Worm (Caenorhabditis elegans) whole organism, midembryonic: ENCODE measurements around the gene srt-36.

Experiments used
- T22C8.4 ChIP-seq: fragments of 200-800 bp; sonication (Bioruptor generic); IDR thresholded peaks from 2 replicates; pipeline ENCODE4 v1.3.6; 2022; ENCODE audit warnings: missing genetic modification characterization, missing compliant biosample characterization
- cog-1 ChIP-seq: sonication (generic microtip); optimal IDR thresholded peaks from 2 replicates; lab custom pipeline; 2016; ENCODE audit warnings: missing genetic modification characterization, missing compliant biosample characterization
- flt-1 ChIP-seq: fragments of 200-800 bp; sonication (Bioruptor generic); IDR thresholded peaks from 2 replicates; pipeline ENCODE4 v1.3.6; 2022; ENCODE audit warnings: missing genetic modification characterization, missing compliant biosample characterization
- klf-2 ChIP-seq: fragments of 200-800 bp; sonication (Bioruptor generic); conservative IDR thresholded peaks from 2 replicates; pipeline ENCODE4 v1.3.6; 2022; ENCODE audit warnings: missing genetic modification reagents, missing genetic modification characterization, missing compliant biosample characterization
- med-1 ChIP-seq: sonication (generic microtip); optimal IDR thresholded peaks from 2 replicates; lab custom pipeline; 2017; ENCODE audit warnings: missing genetic modification characterization, mild to moderate bottlenecking, missing compliant biosample characterization, antibody characterized with exemption, missing genetic modification reagents; ENCODE audit not compliant: insufficient read depth
- ref-1 ChIP-seq: fragments of 200-800 bp; sonication (Bioruptor generic); conservative IDR thresholded peaks from 2 replicates; pipeline ENCODE4 v1.3.6; 2022; ENCODE audit warnings: missing genetic modification reagents, missing genetic modification characterization, missing compliant biosample characterization
- tab-1 ChIP-seq: fragments of 200-800 bp; sonication (Bioruptor generic); IDR thresholded peaks from 2 replicates; pipeline ENCODE4 v1.3.6; 2022; ENCODE audit warnings: missing genetic modification characterization, missing compliant biosample characterization
- ztf-23 ChIP-seq: fragments of 200-800 bp; sonication (Bioruptor generic); IDR thresholded peaks from 2 replicates; pipeline ENCODE4 v1.3.6; 2022; ENCODE audit warnings: missing genetic modification reagents, missing genetic modification characterization, missing compliant biosample characterization
- ztf-29 ChIP-seq: fragments of 200-800 bp; sonication (Bioruptor generic); IDR thresholded peaks from 2 replicates; pipeline ENCODE4 v1.3.6; 2022; ENCODE audit warnings: missing genetic modification reagents, missing genetic modification characterization, missing compliant biosample characterization

srt-36 gene

ce11 chrV:4242431-4242830 lies 25.7 kb downstream of the srt-36 start, which contains the start of gene srt-12:
srt-12 (minus strand) TSS chrV:4242531.
- TF ChIP-seq T22C8.4 (no peak), med-1 (GFP tag; lab: Kevin White, UChicago) (no peak), ztf-29 (no peak), ref-1 (GFP tag; lab: Robert Waterston, UW) (no peak), flt-1 (GFP tag; lab: Robert Waterston, UW) (no peak), ztf-23 (GFP tag; lab: Robert Waterston, UW) (no peak), tab-1 (GFP tag; lab: Robert Waterston, UW) (no peak), klf-2 (no peak), cog-1 (tag; lab: Kevin White, UChicago) (no peak)

ce11 chrV:4241555-4241954 lies 26.6 kb downstream of the srt-36 start:
- TF ChIP-seq ztf-29 (no peak), klf-2 (no peak), ztf-23 (GFP tag; lab: Robert Waterston, UW) (no peak), ref-1 (GFP tag; lab: Robert Waterston, UW) (no peak), cog-1 (tag; lab: Kevin White, UChicago) (no peak), tab-1 (GFP tag; lab: Robert Waterston, UW) (no peak), T22C8.4 (no peak), med-1 (GFP tag; lab: Kevin White, UChicago) (no peak)

- TF ChIP-seq cog-1 (tag; lab: Kevin White, UChicago) = no peak
Measured at ce11 chrV:4240292-4240691, 27.8 kb downstream of the srt-36 start, which contains the start of gene srh-204. srh-204 (minus strand) TSS chrV:4240392.

- no peak for TF ChIP-seq klf-2
- TF ChIP-seq med-1 (GFP tag; lab: Kevin White, UChicago) = no peak
- TF ChIP-seq T22C8.4 = no peak
- TF ChIP-seq ztf-29 = no peak
- no peak for TF ChIP-seq ztf-23 (GFP tag; lab: Robert Waterston, UW)
- no peak for TF ChIP-seq cog-1 (tag; lab: Kevin White, UChicago)
- no peak for TF ChIP-seq tab-1 (GFP tag; lab: Robert Waterston, UW)
- no peak for TF ChIP-seq ref-1 (GFP tag; lab: Robert Waterston, UW)
- TF ChIP-seq flt-1 (GFP tag; lab: Robert Waterston, UW) = no peak
Measured at ce11 chrV:4236118-4236517, 32.0 kb downstream of the srt-36 start, which contains the start of gene nlp-13. nlp-13 (plus strand) TSS chrV:4236418.

ce11 chrV:4219342-4219741 lies 48.8 kb downstream of the srt-36 start, which contains the start of gene nlp-9:
nlp-9 (plus strand) TSS chrV:4219642.
- no peak for TF ChIP-seq ref-1 (GFP tag; lab: Robert Waterston, UW)
- no peak for TF ChIP-seq med-1 (GFP tag; lab: Kevin White, UChicago)
- TF ChIP-seq tab-1 (GFP tag; lab: Robert Waterston, UW) = no peak
- no peak for TF ChIP-seq klf-2

ce11 chrV:4218268-4218667 lies 49.8 kb downstream of the srt-36 start:
- TF ChIP-seq cog-1 (tag; lab: Kevin White, UChicago) = no peak
- TF ChIP-seq ztf-23 (GFP tag; lab: Robert Waterston, UW) = no peak
- TF ChIP-seq T22C8.4 = no peak
- no peak for TF ChIP-seq ztf-29
- no peak for TF ChIP-seq ref-1 (GFP tag; lab: Robert Waterston, UW)
- no peak for TF ChIP-seq med-1 (GFP tag; lab: Kevin White, UChicago)
- no peak for TF ChIP-seq flt-1 (GFP tag; lab: Robert Waterston, UW)
- no peak for TF ChIP-seq tab-1 (GFP tag; lab: Robert Waterston, UW)
- TF ChIP-seq klf-2 = no peak

ce11 chrV:4216902-4217301 lies 51.2 kb downstream of the srt-36 start:
- TF ChIP-seq T22C8.4 (no peak), ztf-23 (GFP tag; lab: Robert Waterston, UW) (no peak), ref-1 (GFP tag; lab: Robert Waterston, UW) (no peak), flt-1 (GFP tag; lab: Robert Waterston, UW) (no peak), tab-1 (GFP tag; lab: Robert Waterston, UW) (no peak), cog-1 (tag; lab: Kevin White, UChicago) (no peak), ztf-29 (no peak), med-1 (GFP tag; lab: Kevin White, UChicago) (no peak), klf-2 (no peak)
